Fruit fly (Drosophila melanogaster) whole organism, embryonic: Measurements from ENCODE around the gene Muc30E.
A peak's percentile ranks its signal among the peaks of the same experiment; 100 is the strongest.

Experiments
- CG13775 ChIP-seq: fragments of 200-800 bp; sonication (Bioruptor generic); optimal IDR thresholded peaks from 3 replicates; lab custom pipeline; 2017; ENCODE audit warnings: missing biosample characterization, mild to moderate bottlenecking, missing genetic modification characterization
- CG3847 ChIP-seq: fragments of 200-800 bp; sonication (Bioruptor generic); IDR thresholded peaks from 2 replicates; pipeline ENCODE4 v1.3.6; 2022; ENCODE audit warnings: missing biosample characterization, missing genetic modification characterization
- CG4617 ChIP-seq: fragments of 200-800 bp; sonication (Bioruptor generic); optimal IDR thresholded peaks from 3 replicates; lab custom pipeline; 2016; ENCODE audit warnings: missing biosample characterization, missing genetic modification characterization, borderline replicate concordance
- CG9437 ChIP-seq: fragments of 200-800 bp; sonication (Bioruptor generic); optimal IDR thresholded peaks from 2 replicates; lab custom pipeline; 2018; ENCODE audit warnings: missing biosample characterization, mild to moderate bottlenecking, missing genetic modification characterization
- Hr39 ChIP-seq: fragments of >200 bp; optimal IDR thresholded peaks from 2 replicates; lab custom pipeline; 2017
- Pdp1 ChIP-seq, 2 experiments: fragments of 200-800 bp; sonication (Bioruptor generic); optimal IDR thresholded peaks; 3 replicates each; lab custom pipeline; 2016; ENCODE audit warnings: missing biosample characterization in 2 of 2, missing genetic modification characterization in 2 of 2, mild to moderate bottlenecking in 1 of 2, moderate library complexity in 1 of 2
- fd3F ChIP-seq: fragments of 200-800 bp; sonication (Bioruptor generic); optimal IDR thresholded peaks from 2 replicates; lab custom pipeline; 2018; ENCODE audit warnings: missing biosample characterization, mild to moderate bottlenecking, missing genetic modification characterization, moderate library complexity
- fru ChIP-seq: fragments of >200 bp; optimal IDR thresholded peaks from 2 replicates; lab custom pipeline; 2017
- her ChIP-seq: fragments of 200-800 bp; sonication (Bioruptor generic); optimal IDR thresholded peaks from 2 replicates; lab custom pipeline; 2016; ENCODE audit warnings: missing biosample characterization, missing genetic modification characterization
- mam ChIP-seq: fragments of 200-800 bp; sonication (Bioruptor generic); optimal IDR thresholded peaks from 3 replicates; lab custom pipeline; 2016; ENCODE audit warnings: missing biosample characterization, missing genetic modification characterization
- pnt ChIP-seq: fragments of 200-800 bp; sonication (Bioruptor generic); optimal IDR thresholded peaks from 3 replicates; lab custom pipeline; 2016; ENCODE audit warnings: missing biosample characterization, missing genetic modification characterization

dm6 chr2L:9915011-9915850, 12.3 kb upstream of the Muc30E start, which contains the start of gene yip2:
- TF ChIP-seq CG3847 (GFP tag; lab: Robert Waterston, UW) = peak; percentile 42; the same call in 1 of the 2 replicates
- no peak for TF ChIP-seq fru (lab: Kevin White, UChicago)
- peak; percentile 41 for TF ChIP-seq fd3F
- TF ChIP-seq CG4617 = no peak
- TF ChIP-seq Hr39 (lab: Kevin White, UChicago) = no peak
- peak; percentile 52 for TF ChIP-seq mam (GFP tag; lab: Kevin White, UChicago)
- TF ChIP-seq CG13775 (GFP tag; lab: Kevin White, UChicago) = peak; percentile 17
- no peak for TF ChIP-seq CG9437 (GFP tag; lab: Kevin White, UChicago)
- TF ChIP-seq pnt (GFP tag; lab: Kevin White, UChicago) = no peak
- TF ChIP-seq Pdp1 (GFP tag; optimal IDR thresholded peaks at IDR 0.05; lab: Kevin White, UChicago) = peak; percentile 45 to 47
- peak; percentile 75 for TF ChIP-seq her
